Fruit fly (Drosophila melanogaster) whole organism, embryonic: ENCODE results near the gene brat.

Source experiments
- CG10209 ChIP-seq: fragments of 200-800 bp; sonication (Bioruptor generic); optimal IDR thresholded peaks from 3 replicates; lab custom pipeline; 2017; ENCODE audit warnings: missing biosample characterization, mild to moderate bottlenecking, missing genetic modification characterization, missing genetic modification reagents
- CG10267 ChIP-seq: fragments of 200-800 bp; sonication (Bioruptor generic); optimal IDR thresholded peaks from 2 replicates; lab custom pipeline; 2018; ENCODE audit warnings: missing biosample characterization, mild to moderate bottlenecking, missing genetic modification characterization, moderate library complexity
- CG10959 ChIP-seq: fragments of 200-800 bp; sonication (Bioruptor generic); IDR thresholded peaks from 2 replicates; pipeline ENCODE4 v1.3.6; 2022; ENCODE audit warnings: missing biosample characterization, missing genetic modification characterization
- CG10979 ChIP-seq: fragments of 200-800 bp; sonication (Bioruptor generic); optimal IDR thresholded peaks from 2 replicates; lab custom pipeline; 2018; ENCODE audit warnings: missing biosample characterization, mild to moderate bottlenecking, missing genetic modification characterization, moderate library complexity
- CG12391 ChIP-seq: fragments of 200-800 bp; sonication (Bioruptor generic); optimal IDR thresholded peaks from 3 replicates; lab custom pipeline; 2018; ENCODE audit warnings: missing biosample characterization, mild to moderate bottlenecking, missing genetic modification characterization, moderate library complexity
- CG12659 ChIP-seq: fragments of 200-800 bp; sonication (Bioruptor generic); optimal IDR thresholded peaks from 3 replicates; lab custom pipeline; 2017; ENCODE audit warnings: mild to moderate bottlenecking, missing biosample characterization, missing genetic modification reagents, missing genetic modification characterization
- CG13775 ChIP-seq: fragments of 200-800 bp; sonication (Bioruptor generic); optimal IDR thresholded peaks from 3 replicates; lab custom pipeline; 2017; ENCODE audit warnings: missing biosample characterization, mild to moderate bottlenecking, missing genetic modification characterization
- CG14710 ChIP-seq: fragments of 200-800 bp; sonication (Bioruptor generic); optimal IDR thresholded peaks from 3 replicates; lab custom pipeline; 2019; ENCODE audit warnings: missing biosample characterization, mild to moderate bottlenecking, missing genetic modification characterization, moderate library complexity
- CG15696 ChIP-seq: fragments of 200-800 bp; sonication (Bioruptor generic); optimal IDR thresholded peaks from 2 replicates; lab custom pipeline; 2019; ENCODE audit warnings: missing biosample characterization, mild to moderate bottlenecking, missing genetic modification characterization, moderate library complexity
- CG1602 ChIP-seq: fragments of 200-800 bp; sonication (Bioruptor generic); optimal IDR thresholded peaks from 3 replicates; lab custom pipeline; 2016; ENCODE audit warnings: missing biosample characterization, missing genetic modification characterization
- CG1603 ChIP-seq: fragments of 200-800 bp; sonication (Bioruptor generic); optimal IDR thresholded peaks from 2 replicates; lab custom pipeline; 2019; ENCODE audit warnings: missing biosample characterization, mild to moderate bottlenecking, missing genetic modification characterization, moderate library complexity
- CG16813 ChIP-seq: fragments of 200-800 bp; sonication (Bioruptor generic); IDR thresholded peaks from 3 replicates; pipeline ENCODE4 v1.3.6; 2022; ENCODE audit warnings: missing biosample characterization, missing genetic modification characterization; ENCODE audit not compliant: partially characterized antibody
- CG16815 ChIP-seq: fragments of 200-800 bp; sonication (Bioruptor generic); optimal IDR thresholded peaks from 3 replicates; lab custom pipeline; 2017; ENCODE audit warnings: missing biosample characterization, mild to moderate bottlenecking, missing genetic modification characterization
- CG17328 ChIP-seq: fragments of 200-800 bp; sonication (Bioruptor generic); IDR thresholded peaks from 2 replicates; pipeline ENCODE4 v1.3.6; 2022; ENCODE audit warnings: missing biosample characterization, missing genetic modification characterization
- CG17361 ChIP-seq: fragments of 200-800 bp; sonication (Bioruptor generic); IDR thresholded peaks from 3 replicates; pipeline ENCODE4 v1.3.6; 2022; ENCODE audit warnings: missing biosample characterization, missing genetic modification characterization
- CG17829 ChIP-seq: fragments of 200-800 bp; optimal IDR thresholded peaks from 2 replicates; lab custom pipeline; 2019; ENCODE audit warnings: missing biosample characterization, mild to moderate bottlenecking, missing genetic modification characterization, moderate library complexity
- CG18262 ChIP-seq: fragments of 200-800 bp; optimal IDR thresholded peaks from 3 replicates; lab custom pipeline; 2019; ENCODE audit warnings: missing biosample characterization, mild to moderate bottlenecking, missing genetic modification characterization, moderate library complexity
- CG2199 ChIP-seq: fragments of 200-800 bp; sonication (Bioruptor generic); IDR thresholded peaks from 3 replicates; pipeline ENCODE4 v1.3.6; 2022; ENCODE audit warnings: missing biosample characterization, missing genetic modification characterization
- CG2712 ChIP-seq: fragments of 200-800 bp; optimal IDR thresholded peaks from 3 replicates; lab custom pipeline; 2019; ENCODE audit warnings: missing biosample characterization, mild to moderate bottlenecking, missing genetic modification characterization, moderate library complexity
- CG30403 ChIP-seq: fragments of 200-800 bp; sonication (Bioruptor generic); optimal IDR thresholded peaks from 3 replicates; lab custom pipeline; 2016; ENCODE audit warnings: missing biosample characterization, missing genetic modification characterization
- CG31441 ChIP-seq: fragments of 200-800 bp; sonication (Bioruptor generic); IDR thresholded peaks from 2 replicates; pipeline ENCODE4 v1.3.6; 2022; ENCODE audit warnings: missing biosample characterization, missing genetic modification characterization
- CG34376 ChIP-seq: fragments of 200-800 bp; sonication (Bioruptor generic); optimal IDR thresholded peaks from 2 replicates; lab custom pipeline; 2018; ENCODE audit warnings: missing biosample characterization, mild to moderate bottlenecking, missing genetic modification characterization
- CG7963 ChIP-seq: fragments of 200-800 bp; sonication (Bioruptor generic); IDR thresholded peaks from 3 replicates; pipeline ENCODE4 v1.3.6; 2022; ENCODE audit warnings: missing biosample characterization, missing genetic modification characterization; ENCODE audit not compliant: partially characterized antibody
- CG8924 ChIP-seq: fragments of 200-800 bp; optimal IDR thresholded peaks from 3 replicates; lab custom pipeline; 2019; ENCODE audit warnings: missing biosample characterization, mild to moderate bottlenecking, missing genetic modification characterization, moderate library complexity
- CG9727 ChIP-seq: fragments of 200-800 bp; sonication (Bioruptor generic); optimal IDR thresholded peaks from 3 replicates; lab custom pipeline; 2017; ENCODE audit warnings: missing biosample characterization, mild to moderate bottlenecking, missing genetic modification characterization
- Chrac-16 ChIP-seq: fragments of 200-800 bp; sonication (Bioruptor generic); optimal IDR thresholded peaks from 3 replicates; lab custom pipeline; 2016; ENCODE audit warnings: missing biosample characterization, missing genetic modification characterization
- D19A ChIP-seq: fragments of 200-800 bp; optimal IDR thresholded peaks from 3 replicates; lab custom pipeline; 2019; ENCODE audit warnings: missing biosample characterization, mild to moderate bottlenecking, missing genetic modification characterization, moderate library complexity
- Hr3 ChIP-seq: fragments of 200-800 bp; sonication (Bioruptor generic); optimal IDR thresholded peaks from 3 replicates; lab custom pipeline; 2016; ENCODE audit warnings: missing biosample characterization, missing genetic modification characterization
- Hr51 ChIP-seq, 2 experiments: fragments of 200-800 bp; sonication (Bioruptor generic); optimal IDR thresholded peaks; 2 replicates in 1 of 2; 3 replicates in 1 of 2; lab custom pipeline; 2016 to 2018; ENCODE audit warnings: missing biosample characterization in 2 of 2, missing genetic modification characterization in 2 of 2, mild to moderate bottlenecking in 1 of 2, moderate library complexity in 1 of 2
- Kr ChIP-seq: fragments of 200-800 bp; sonication (Bioruptor generic); optimal IDR thresholded peaks from 2 replicates; lab custom pipeline; 2017; ENCODE audit warnings: missing biosample characterization, mild to moderate bottlenecking, missing genetic modification characterization
- Med ChIP-seq: fragments of 200-800 bp; sonication (Bioruptor generic); peaks from one replicate; lab custom pipeline; 2016; ENCODE audit warnings: missing biosample characterization, missing genetic modification characterization, mild to moderate bottlenecking, inconsistent platforms, moderate library complexity
- NC2α ChIP-seq: fragments of 200-800 bp; sonication (Bioruptor generic); optimal IDR thresholded peaks from 2 replicates; lab custom pipeline; 2016; ENCODE audit warnings: missing biosample characterization, missing genetic modification characterization
- Pdp1 ChIP-seq, 2 experiments: fragments of 200-800 bp; sonication (Bioruptor generic); optimal IDR thresholded peaks; 3 replicates each; lab custom pipeline; 2016; ENCODE audit warnings: missing biosample characterization in 2 of 2, missing genetic modification characterization in 2 of 2, mild to moderate bottlenecking in 1 of 2, moderate library complexity in 1 of 2
- Xrp1 ChIP-seq: fragments of 200-800 bp; sonication (Bioruptor generic); IDR thresholded peaks from 2 replicates; pipeline ENCODE4 v1.3.6; 2022; ENCODE audit warnings: missing biosample characterization, missing genetic modification characterization
- ac ChIP-seq: fragments of 200-800 bp; sonication (Bioruptor generic); optimal IDR thresholded peaks from 3 replicates; lab custom pipeline; 2017; ENCODE audit warnings: missing biosample characterization, mild to moderate bottlenecking, missing genetic modification characterization
- chn ChIP-seq: fragments of 200-800 bp; sonication (Bioruptor generic); optimal IDR thresholded peaks from 2 replicates; lab custom pipeline; 2016; ENCODE audit warnings: missing biosample characterization, missing genetic modification characterization
- da ChIP-seq: fragments of 200-800 bp; sonication (Bioruptor generic); optimal IDR thresholded peaks from 2 replicates; lab custom pipeline; 2016; ENCODE audit warnings: missing biosample characterization, missing genetic modification characterization
- fd102C ChIP-seq: fragments of 200-800 bp; sonication (Bioruptor generic); optimal IDR thresholded peaks from 2 replicates; lab custom pipeline; 2018; ENCODE audit warnings: missing biosample characterization, mild to moderate bottlenecking, missing genetic modification characterization, moderate library complexity
- grau ChIP-seq: fragments of 200-800 bp; optimal IDR thresholded peaks from 3 replicates; lab custom pipeline; 2019; ENCODE audit warnings: missing biosample characterization, mild to moderate bottlenecking, missing genetic modification characterization, moderate library complexity
- lola ChIP-seq, 3 experiments: fragments of >200 bp in 2 of 3; fragments of 200-800 bp in 1 of 3; sonication (Bioruptor generic) in 1 of 3; optimal IDR thresholded peaks; 2 replicates each; lab custom pipeline; 2017 to 2019; ENCODE audit warnings: missing biosample characterization in 3 of 3, missing genetic modification characterization in 3 of 3, mild to moderate bottlenecking in 1 of 3, moderate library complexity in 1 of 3
- maf-S ChIP-seq: fragments of 200-800 bp; sonication (Bioruptor generic); optimal IDR thresholded peaks from 2 replicates; lab custom pipeline; 2016; ENCODE audit warnings: missing biosample characterization, missing genetic modification characterization
- nmo ChIP-seq: fragments of 200-800 bp; sonication (Bioruptor generic); optimal IDR thresholded peaks from 2 replicates; lab custom pipeline; 2018; ENCODE audit warnings: missing biosample characterization, mild to moderate bottlenecking, missing genetic modification characterization, moderate library complexity
- org-1 ChIP-seq: fragments of 200-800 bp; sonication (Bioruptor generic); optimal IDR thresholded peaks from 2 replicates; lab custom pipeline; 2017; ENCODE audit warnings: missing biosample characterization, missing genetic modification characterization
- otp ChIP-seq: fragments of 200-800 bp; sonication (Bioruptor generic); IDR thresholded peaks from 3 replicates; pipeline ENCODE4, ENCODE4 v1.3.6; 2022; ENCODE audit warnings: missing biosample characterization, missing genetic modification characterization
- pan ChIP-seq, 4 experiments: fragments of >200 bp in 3 of 4; fragments of 200-800 bp in 1 of 4; sonication (Bioruptor generic) in 1 of 4; optimal IDR thresholded peaks in 3 of 4; IDR thresholded peaks in 1 of 4; 2 replicates each; pipeline versions ENCODE4 v1.3.6 to Lab custom; 2017 to 2022; ENCODE audit warnings: missing biosample characterization in 2 of 4, missing genetic modification characterization in 2 of 4, mixed read lengths in 1 of 4
- repo ChIP-seq: fragments of 200-800 bp; sonication (Bioruptor generic); optimal IDR thresholded peaks from 2 replicates; lab custom pipeline; 2016; ENCODE audit warnings: missing biosample characterization, missing genetic modification characterization
- zen ChIP-seq: fragments of 200-800 bp; sonication (Bioruptor generic); optimal IDR thresholded peaks from 3 replicates; lab custom pipeline; 2018; ENCODE audit warnings: missing biosample characterization, mild to moderate bottlenecking, missing genetic modification characterization, moderate library complexity
- zfh1 ChIP-seq: fragments of 200-800 bp; sonication (Bioruptor generic); IDR thresholded peaks from 3 replicates; pipeline ENCODE4 v1.3.6; 2022; ENCODE audit warnings: missing biosample characterization, missing genetic modification characterization

brat gene

DNA sequence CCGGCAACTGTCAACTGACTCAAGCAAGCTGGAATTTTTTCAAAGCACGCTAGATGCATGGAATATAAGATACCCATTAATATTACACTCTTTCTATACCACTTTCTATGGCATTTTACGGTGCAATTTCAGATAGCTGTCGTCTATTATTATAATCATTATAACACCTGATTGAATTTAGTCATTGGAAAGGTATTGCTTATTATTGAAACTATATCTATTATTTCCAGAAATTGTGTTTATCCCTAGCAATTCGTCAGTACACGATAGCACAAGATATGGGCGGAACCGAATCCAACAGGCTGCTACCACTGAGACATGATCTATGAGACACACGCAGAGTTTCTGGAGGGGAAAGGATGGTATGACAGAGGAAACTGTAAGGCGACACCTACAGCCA is 85.9 kb downstream of the brat start (continued):
- TF ChIP-seq CG13775 (GFP tag; lab: Kevin White, UChicago) (peak; percentile 31), CG16813 (GFP tag; lab: Robert Waterston, UW) (peak; percentile 26; the same call in 1 of the 3 replicates), CG7963 (GFP tag; lab: Robert Waterston, UW) (0 out of 3 replicates have a peak, but pooled peaks have one; percentile 21), CG31441 (0 out of 2 replicates have a peak, but pooled peaks have one; percentile 24), CG10209 (GFP tag; lab: Kevin White, UChicago) (peak; percentile 34), CG2712 (tag; lab: Kevin White, UChicago) (peak; percentile 71), Hr3 (GFP tag; lab: Kevin White, UChicago) (no peak), CG17328 (GFP tag; lab: Robert Waterston, UW) (peak; percentile 64), Kr (GFP tag; lab: Kevin White, UChicago) (peak; percentile 27), CG1603 (tag; lab: Kevin White, UChicago) (peak; percentile 60), fd102C (GFP tag; lab: Kevin White, UChicago) (peak; percentile 82), CG17361 (GFP tag; lab: Robert Waterston, UW) (0 out of 3 replicates have a peak, but pooled peaks have one; percentile 11), CG9727 (GFP tag; lab: Kevin White, UChicago) (peak; percentile 77), CG30403 (GFP tag; lab: Kevin White, UChicago) (peak; percentile 26), CG8924 (tag; lab: Kevin White, UChicago) (peak; percentile 50), CG17829 (tag; lab: Kevin White, UChicago) (peak; percentile 54), CG15696 (tag; lab: Kevin White, UChicago) (peak; percentile 66), Hr51 (GFP tag; optimal IDR thresholded peaks at IDR 0.05; lab: Kevin White, UChicago) (no peak), lola (GFP tag; optimal IDR thresholded peaks at IDR 0.05; lab: Kevin White, UChicago) (peak in 1 of 3 experiments; percentile 60), otp (GFP tag; lab: Robert Waterston, UW) (0 out of 3 replicates have a peak, but pooled peaks have one; percentile 15), CG10959 (GFP tag; lab: Robert Waterston, UW) (peak; percentile 23; the same call in 1 of the 2 replicates), CG14710 (tag; lab: Kevin White, UChicago) (peak; percentile 46), Med (GFP tag; lab: Kevin White, UChicago) (peak; percentile 56), Pdp1 (GFP tag; optimal IDR thresholded peaks at IDR 0.05; lab: Kevin White, UChicago) (peak in 1 of 2 experiments; percentile 17), pan (optimal IDR thresholded peaks at IDR 0.05; lab: Kevin White, UChicago) (peak in 1 of 2 experiments; percentile 75), pan (GFP tag; optimal IDR thresholded peaks at IDR 0.05 in 1 of 2, IDR thresholded peaks at IDR 0.05 in 1 of 2) (peak in 1 of 2 experiments; percentile 66), grau (tag; lab: Kevin White, UChicago) (peak; percentile 20), CG12391 (tag; lab: Kevin White, UChicago) (peak; percentile 45), CG12659 (GFP tag; lab: Kevin White, UChicago) (no peak), maf-S (GFP tag; lab: Kevin White, UChicago) (no peak), CG2199 (GFP tag; lab: Robert Waterston, UW) (no peak), CG16815 (GFP tag; lab: Kevin White, UChicago) (peak; percentile 38), nmo (GFP tag; lab: Kevin White, UChicago) (peak; percentile 39), zfh1 (peak; percentile 46; the same call in 1 of the 3 replicates), zen (tag; lab: Kevin White, UChicago) (peak; percentile 4), CG10267 (tag; lab: Kevin White, UChicago) (peak; percentile 40), Chrac-16 (GFP tag; lab: Kevin White, UChicago) (peak; percentile 28), Xrp1 (GFP tag; lab: Robert Waterston, UW) (peak; percentile 55; the same call in 1 of the 2 replicates), da (GFP tag; lab: Kevin White, UChicago) (peak; percentile 50), CG18262 (tag; lab: Kevin White, UChicago) (peak; percentile 63), ac (GFP tag; lab: Kevin White, UChicago) (peak; percentile 93), CG1602 (GFP tag; lab: Kevin White, UChicago) (peak; percentile 16), D19A (tag; lab: Kevin White, UChicago) (peak; percentile 26), CG34376 (GFP tag; lab: Kevin White, UChicago) (no peak), chn (GFP tag; lab: Kevin White, UChicago) (peak; percentile 23), org-1 (GFP tag; lab: Kevin White, UChicago) (peak; percentile 3), CG10979 (tag; lab: Kevin White, UChicago) (peak; percentile 59), repo (GFP tag; lab: Kevin White, UChicago) (no peak), NC2α (no peak)
